Fruit fly (Drosophila melanogaster): ENCODE measurements around the gene CG4194.
A peak's percentile ranks its signal among the peaks of the same experiment; 100 is the strongest.

CG4194 gene

DNA sequence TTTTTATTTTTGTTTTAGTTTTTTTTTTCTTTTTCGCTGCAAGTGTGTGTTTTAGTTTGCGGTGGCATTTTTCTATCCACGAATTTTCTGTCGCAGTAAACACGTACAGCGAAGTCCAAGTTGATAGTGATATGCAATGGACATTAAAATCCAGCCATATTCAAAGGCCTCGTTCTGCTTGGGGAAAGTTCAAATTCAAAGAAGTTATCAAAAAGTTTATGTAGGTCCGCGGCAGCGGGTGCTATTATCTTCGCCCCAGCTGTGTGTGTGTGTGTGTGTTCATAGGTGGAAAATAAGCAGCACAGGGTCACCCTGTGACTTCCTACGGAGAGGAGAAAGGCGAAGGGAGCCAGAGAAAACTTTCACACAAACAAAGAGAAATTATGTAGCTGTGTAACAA is 19.1 kb downstream of the CG4194 start (continued):
- TF ChIP-seq cato (GFP tag; optimal IDR thresholded peaks at IDR 0.05; ENCODE audit: borderline replicate concordance) (no peak), CG2116 (GFP tag; optimal IDR thresholded peaks at IDR 0.05) (no peak), CG15269 (tag; optimal IDR thresholded peaks at IDR 0.05) (peak; percentile 74), CG4617 (GFP tag; optimal IDR thresholded peaks at IDR 0.05; ENCODE audit: borderline replicate concordance) (no peak), kni (GFP tag; optimal IDR thresholded peaks at IDR 0.05) (no peak), gcm2 (GFP tag; optimal IDR thresholded peaks at IDR 0.05) (no peak), CG15601 (tag; optimal IDR thresholded peaks at IDR 0.05) (peak; percentile 43), Dbx (GFP tag; IDR thresholded peaks at IDR 0.05) (no peak), CG6272 (GFP tag; IDR thresholded peaks at IDR 0.05) (no peak), HLH4C (GFP tag; IDR thresholded peaks at IDR 0.05; ENCODE audit: partially characterized antibody) (no peak), so (GFP tag; IDR thresholded peaks at IDR 0.05) (no peak), Atf-2 (GFP tag; optimal IDR thresholded peaks at IDR 0.05) (peak; percentile 17), gfzf (GFP tag; optimal IDR thresholded peaks at IDR 0.05) (no peak), zfh2 (GFP tag; optimal IDR thresholded peaks at IDR 0.05) (peak; percentile 6), gcm (GFP tag; optimal IDR thresholded peaks at IDR 0.05) (peak; percentile 21), abd-A (tag; optimal IDR thresholded peaks at IDR 0.05) (no peak), zen (tag; optimal IDR thresholded peaks at IDR 0.05) (no peak), rib (GFP tag; IDR thresholded peaks at IDR 0.05) (no peak), CG8924 (tag; optimal IDR thresholded peaks at IDR 0.05) (peak; percentile 57), bsh (GFP tag; optimal IDR thresholded peaks at IDR 0.05) (peak; percentile 40 to 74), Ets97D (GFP tag; optimal IDR thresholded peaks at IDR 0.05) (no peak), CG32772 (GFP tag; IDR thresholded peaks at IDR 0.05) (peak; percentile 65), sob (GFP tag; IDR thresholded peaks at IDR 0.05) (peak; percentile 47; the same call in 1 of the 2 replicates), CG17802 (tag; optimal IDR thresholded peaks at IDR 0.05) (peak; percentile 14), Abd-B (GFP tag; optimal IDR thresholded peaks at IDR 0.05) (peak; percentile 31), Ravus (GFP tag; IDR thresholded peaks at IDR 0.05) (no peak), CG11085 (GFP tag; IDR thresholded peaks at IDR 0.05) (no peak), CG18764 (GFP tag; optimal IDR thresholded peaks at IDR 0.05) (no peak), tin (GFP tag; optimal IDR thresholded peaks at IDR 0.05) (peak; percentile 24), CG6689 (GFP tag; IDR thresholded peaks at IDR 0.05) (peak; percentile 71), CG13624 (GFP tag; optimal IDR thresholded peaks at IDR 0.05) (peak; percentile 10), ro (GFP tag; IDR thresholded peaks at IDR 0.05) (no peak), seq (GFP tag; IDR thresholded peaks at IDR 0.05) (peak; percentile 75), Pdp1 (GFP tag; optimal IDR thresholded peaks at IDR 0.05) (peak; percentile 34 to 36), slou (GFP tag; optimal IDR thresholded peaks at IDR 0.05) (no peak), CG3995 (GFP tag; optimal IDR thresholded peaks at IDR 0.05) (no peak), CG3407 (GFP tag; optimal IDR thresholded peaks at IDR 0.05) (peak; percentile 62), kah (GFP tag; optimal IDR thresholded peaks at IDR 0.05) (peak; percentile 39), corto (GFP tag; optimal IDR thresholded peaks at IDR 0.05) (no peak), CG8089 (GFP tag; optimal IDR thresholded peaks at IDR 0.05) (peak; percentile 43), odd (GFP tag; optimal IDR thresholded peaks at IDR 0.05) (peak; percentile 62), CG9727 (GFP tag; optimal IDR thresholded peaks at IDR 0.05) (peak; percentile 19), CG33213 (GFP tag; optimal IDR thresholded peaks at IDR 0.05) (peak; percentile 28), CG34422 (GFP tag; IDR thresholded peaks at IDR 0.05) (no peak; the same call in 2 of the 3 replicates), h (optimal IDR thresholded peaks at IDR 0.05) (no peak), CG4820 (GFP tag; optimal IDR thresholded peaks at IDR 0.05) (peak; percentile 16), CG2120 (GFP tag; optimal IDR thresholded peaks at IDR 0.05) (peak; percentile 42), shn (GFP tag; optimal IDR thresholded peaks at IDR 0.05) (peak; percentile 5), chif (GFP tag; optimal IDR thresholded peaks at IDR 0.05) (peak; percentile 42 to 46), nerfin-1 (tag; optimal IDR thresholded peaks at IDR 0.05) (no peak), fd96Cb (tag; optimal IDR thresholded peaks at IDR 0.05) (peak; percentile 50), lmd (GFP tag; IDR thresholded peaks at IDR 0.05) (peak; percentile 67)
